Fruit fly (Drosophila melanogaster) whole organism, pupa: ENCODE measurements around the gene cad.

Source experiments
- CG10348 ChIP-seq: fragments of 200-800 bp; sonication (Bioruptor generic); IDR thresholded peaks from 2 replicates; pipeline ENCODE4 v1.3.6; 2022; ENCODE audit warnings: missing biosample characterization, missing genetic modification characterization
- CG12605 ChIP-seq: fragments of 200-800 bp; sonication (Bioruptor generic); IDR thresholded peaks from 2 replicates; pipeline ENCODE4 v1.3.6; 2022; ENCODE audit warnings: missing biosample characterization, missing genetic modification characterization
- CG13204 ChIP-seq: fragments of 200-800 bp; sonication (Bioruptor generic); optimal IDR thresholded peaks from 2 replicates; lab custom pipeline; 2018; ENCODE audit warnings: missing biosample characterization, mild to moderate bottlenecking, missing genetic modification characterization, moderate library complexity
- CG14655 ChIP-seq: fragments of 200-800 bp; sonication (Bioruptor generic); optimal IDR thresholded peaks from 3 replicates; lab custom pipeline; 2017; ENCODE audit warnings: mild to moderate bottlenecking, missing biosample characterization, missing genetic modification reagents, missing genetic modification characterization
- CG15710 ChIP-seq: fragments of 200-800 bp; sonication (Bioruptor generic); optimal IDR thresholded peaks from 2 replicates; lab custom pipeline; 2018; ENCODE audit warnings: missing biosample characterization, mild to moderate bottlenecking, missing genetic modification characterization, moderate library complexity
- CG17806 ChIP-seq: fragments of 200-800 bp; sonication (Bioruptor generic); optimal IDR thresholded peaks from 2 replicates; lab custom pipeline; 2018; ENCODE audit warnings: missing biosample characterization, mild to moderate bottlenecking, missing genetic modification characterization, moderate library complexity
- CG32121 ChIP-seq: fragments of 200-800 bp; sonication (Bioruptor generic); IDR thresholded peaks from 2 replicates; pipeline ENCODE4 v1.3.6; 2022; ENCODE audit warnings: missing biosample characterization, missing genetic modification characterization
- CG34367 ChIP-seq: fragments of 200-800 bp; sonication (Bioruptor generic); optimal IDR thresholded peaks from 2 replicates; lab custom pipeline; 2018; ENCODE audit warnings: missing biosample characterization, mild to moderate bottlenecking, missing genetic modification characterization
- CG4496 ChIP-seq: fragments of 200-800 bp; sonication (Bioruptor generic); IDR thresholded peaks from 3 replicates; pipeline ENCODE4 v1.3.6; 2022; ENCODE audit warnings: missing biosample characterization, missing genetic modification characterization
- CG8159 ChIP-seq: fragments of 200-800 bp; sonication (Bioruptor generic); optimal IDR thresholded peaks from 3 replicates; lab custom pipeline; 2018; ENCODE audit warnings: missing biosample characterization, mild to moderate bottlenecking, missing genetic modification characterization, moderate library complexity
- CG8301 ChIP-seq: fragments of 200-800 bp; sonication (Bioruptor generic); optimal IDR thresholded peaks from 2 replicates; lab custom pipeline; 2018; ENCODE audit warnings: missing biosample characterization, mild to moderate bottlenecking, missing genetic modification characterization
- CG9948 ChIP-seq: fragments of 200-800 bp; sonication (Bioruptor generic); optimal IDR thresholded peaks from 2 replicates; lab custom pipeline; 2018; ENCODE audit warnings: missing biosample characterization, mild to moderate bottlenecking, missing genetic modification characterization, moderate library complexity
- D1 ChIP-seq: fragments of 200-800 bp; sonication (Bioruptor generic); optimal IDR thresholded peaks from 2 replicates; lab custom pipeline; 2018; ENCODE audit warnings: missing biosample characterization, mild to moderate bottlenecking, missing genetic modification characterization, moderate library complexity
- EcR ChIP-seq: fragments of 200-800 bp; sonication (Bioruptor generic); optimal IDR thresholded peaks from 3 replicates; lab custom pipeline; 2019; ENCODE audit warnings: missing biosample characterization, missing genetic modification characterization, mild to moderate bottlenecking, moderate library complexity, missing genetic modification reagents
- Ets98B ChIP-seq: fragments of 200-800 bp; sonication (Bioruptor generic); IDR thresholded peaks from 2 replicates; pipeline ENCODE4 v1.3.6; 2022; ENCODE audit warnings: missing biosample characterization, missing genetic modification characterization
- Pif1A ChIP-seq: fragments of 200-800 bp; sonication (Bioruptor generic); optimal IDR thresholded peaks from 3 replicates; lab custom pipeline; 2016; ENCODE audit warnings: missing biosample characterization, missing genetic modification characterization
- Pif1B ChIP-seq: fragments of 200-800 bp; sonication (Bioruptor generic); optimal IDR thresholded peaks from 3 replicates; lab custom pipeline; 2016; ENCODE audit warnings: missing biosample characterization, missing genetic modification characterization
- Snoo ChIP-seq: fragments of 200-800 bp; sonication (Bioruptor generic); optimal IDR thresholded peaks from 3 replicates; lab custom pipeline; 2017; ENCODE audit warnings: missing biosample characterization, mild to moderate bottlenecking, missing genetic modification characterization, inconsistent platforms
- fd96Ca ChIP-seq: fragments of 200-800 bp; sonication (Bioruptor generic); IDR thresholded peaks from 3 replicates; pipeline ENCODE4 v1.3.6; 2022; ENCODE audit warnings: missing biosample characterization, missing genetic modification characterization
- gl ChIP-seq: fragments of 200-800 bp; sonication (Bioruptor generic); optimal IDR thresholded peaks from 2 replicates; lab custom pipeline; 2018; ENCODE audit warnings: missing biosample characterization, mild to moderate bottlenecking, missing genetic modification characterization
- rn ChIP-seq: fragments of 200-800 bp; sonication (Bioruptor generic); IDR thresholded peaks from 2 replicates; pipeline ENCODE4 v1.3.6; 2022; ENCODE audit warnings: missing biosample characterization, missing genetic modification characterization

The cad gene

dm6 chr2L:20796758-20797514, 26.4 kb downstream of the cad start, which contains the start of gene vari:
Gene vari (minus strand): TSS chr2L:20797042.
- TF ChIP-seq CG9948 (tag; lab: Kevin White, UChicago) (no peak), Pif1B (no peak), CG4496 (GFP tag; lab: Robert Waterston, UW) (peak; percentile 0; the same call in 1 of the 3 replicates), Ets98B (GFP tag; lab: Robert Waterston, UW) (peak; percentile 20; the same call in 1 of the 2 replicates), EcR (GFP tag; lab: Kevin White, UChicago) (peak; percentile 4)

dm6 chr2L:20797515-20797847, 26.9 kb downstream of the cad start, which contains the start of gene CG9328:
Gene CG9328 (plus strand): TSS chr2L:20797715.
- TF ChIP-seq Pif1B (no peak), gl (tag; lab: Kevin White, UChicago) (no peak), CG9948 (tag; lab: Kevin White, UChicago) (peak; percentile 37), Pif1A (GFP tag; lab: Kevin White, UChicago) (peak; percentile 57), fd96Ca (peak; percentile 9; the same call in 1 of the 3 replicates), CG12605 (GFP tag; lab: Robert Waterston, UW) (peak; percentile 37; the same call in 1 of the 2 replicates), CG8301 (tag; lab: Kevin White, UChicago) (peak; percentile 38), Snoo (tag; lab: Kevin White, UChicago) (peak; percentile 54), CG14655 (no peak), CG8159 (tag; lab: Kevin White, UChicago) (peak; percentile 38), CG32121 (GFP tag; lab: Robert Waterston, UW) (peak; percentile 45; the same call in 1 of the 2 replicates), EcR (GFP tag; lab: Kevin White, UChicago) (no peak), rn (GFP tag; lab: Robert Waterston, UW) (no peak), Ets98B (GFP tag; lab: Robert Waterston, UW) (peak; percentile 67), CG4496 (GFP tag; lab: Robert Waterston, UW) (peak; percentile 71; the same call in 1 of the 3 replicates), CG34367 (no peak), CG13204 (GFP tag; lab: Kevin White, UChicago) (no peak), CG17806 (tag; lab: Kevin White, UChicago) (peak; percentile 49), CG15710 (tag; lab: Kevin White, UChicago) (no peak), CG10348 (GFP tag; lab: Robert Waterston, UW) (no peak), D1 (tag; lab: Kevin White, UChicago) (no peak)

- TF ChIP-seq Pif1B (peak; percentile 0), EcR (GFP tag; lab: Kevin White, UChicago) (peak; percentile 76), CG4496 (GFP tag; lab: Robert Waterston, UW) (no peak), CG13204 (GFP tag; lab: Kevin White, UChicago) (no peak)
- TF ChIP-seq, all 21 proteins: peak for 2
Observed at dm6 chr2L:20798351-20798777, 27.8 kb downstream of the cad start.

- TF ChIP-seq gl (tag; lab: Kevin White, UChicago) (peak; percentile 96), Ets98B (GFP tag; lab: Robert Waterston, UW) (peak; percentile 73), CG8159 (tag; lab: Kevin White, UChicago) (peak; percentile 97), rn (GFP tag; lab: Robert Waterston, UW) (peak; percentile 75), CG4496 (GFP tag; lab: Robert Waterston, UW) (peak; percentile 90), CG12605 (GFP tag; lab: Robert Waterston, UW) (peak; percentile 70), CG13204 (GFP tag; lab: Kevin White, UChicago) (peak; percentile 93), Pif1A (GFP tag; lab: Kevin White, UChicago) (peak; percentile 95), EcR (GFP tag; lab: Kevin White, UChicago) (peak; percentile 56), fd96Ca (peak; percentile 88), CG8301 (tag; lab: Kevin White, UChicago) (peak; percentile 84), CG9948 (tag; lab: Kevin White, UChicago) (peak; percentile 95), CG15710 (tag; lab: Kevin White, UChicago) (peak; percentile 97), Snoo (tag; lab: Kevin White, UChicago) (peak; percentile 96), CG34367 (peak; percentile 96), CG14655 (peak; percentile 86), Pif1B (peak; percentile 92), CG17806 (tag; lab: Kevin White, UChicago) (peak; percentile 97), CG10348 (GFP tag; lab: Robert Waterston, UW) (no peak), CG32121 (GFP tag; lab: Robert Waterston, UW) (peak; percentile 70), D1 (tag; lab: Kevin White, UChicago) (peak; percentile 81)
- TF ChIP-seq, all 21 proteins: peak for 20
Observed at dm6 chr2L:20799991-20800897, 29.7 kb downstream of the cad start.

- TF ChIP-seq CG34367 (no peak), CG9948 (tag; lab: Kevin White, UChicago) (no peak), CG17806 (tag; lab: Kevin White, UChicago) (no peak), CG14655 (no peak), CG10348 (GFP tag; lab: Robert Waterston, UW) (no peak), Pif1A (GFP tag; lab: Kevin White, UChicago) (no peak), fd96Ca (no peak), rn (GFP tag; lab: Robert Waterston, UW) (no peak), gl (tag; lab: Kevin White, UChicago) (no peak), CG8159 (tag; lab: Kevin White, UChicago) (no peak), CG8301 (tag; lab: Kevin White, UChicago) (no peak), CG4496 (GFP tag; lab: Robert Waterston, UW) (no peak), CG15710 (tag; lab: Kevin White, UChicago) (no peak), CG13204 (GFP tag; lab: Kevin White, UChicago) (no peak), EcR (GFP tag; lab: Kevin White, UChicago) (no peak), D1 (tag; lab: Kevin White, UChicago) (no peak), Ets98B (GFP tag; lab: Robert Waterston, UW) (no peak)
- TF ChIP-seq, all 21 proteins: peak for 0
Observed at dm6 chr2L:20801801-20802200, 31.3 kb downstream of the cad start.
